Worm (Caenorhabditis elegans) whole organism, L4 larva: ENCODE data around the gene daf-5.
A peak's percentile ranks its signal among the peaks of the same experiment; 100 is the strongest.

Experiments used
- F44E2.7 ChIP-seq: fragments of 200-800 bp; sonication (Bioruptor generic); IDR thresholded peaks from 2 replicates; pipeline ENCODE4 v2.1.2; 2022; ENCODE audit warnings: missing genetic modification characterization, missing compliant biosample characterization
- T20F7.1 ChIP-seq: fragments of 200-800 bp; sonication (Bioruptor generic); optimal IDR thresholded peaks from 2 replicates; lab custom pipeline; 2018; ENCODE audit warnings: mild to moderate bottlenecking, missing genetic modification characterization, missing compliant biosample characterization
- Y105C5A.15 ChIP-seq: fragments of 200-800 bp; sonication (Bioruptor generic); IDR thresholded peaks from 2 replicates; pipeline ENCODE4 v1.3.6; 2022; ENCODE audit warnings: missing genetic modification characterization, missing compliant biosample characterization
- Y48G9A.11 ChIP-seq: fragments of 200-800 bp; sonication (Bioruptor generic); IDR thresholded peaks from 2 replicates; pipeline ENCODE4 v1.3.6; 2022; ENCODE audit warnings: missing genetic modification reagents, missing genetic modification characterization, missing compliant biosample characterization
- aha-1 ChIP-seq: fragments of 150-350 bp; peaks from one replicate; lab custom pipeline; 2014; ENCODE audit warnings: missing biosample characterization, missing genetic modification characterization
- attf-4 ChIP-seq: sonication (generic microtip); optimal IDR thresholded peaks from 3 replicates; lab custom pipeline; 2017; ENCODE audit warnings: missing biosample characterization, missing genetic modification characterization
- ceh-20 ChIP-seq: fragments of 200-800 bp; sonication (Bioruptor generic); IDR thresholded peaks from 2 replicates; pipeline ENCODE4 v1.3.6; 2022; ENCODE audit warnings: missing genetic modification reagents, missing genetic modification characterization, missing compliant biosample characterization
- ceh-28 ChIP-seq: fragments of 150-350 bp; optimal IDR thresholded peaks from 2 replicates; lab custom pipeline; 2014; ENCODE audit warnings: missing biosample characterization, missing genetic modification reagents, missing genetic modification characterization
- cey-2 ChIP-seq: sonication (generic microtip); optimal IDR thresholded peaks from 3 replicates; lab custom pipeline; 2017; ENCODE audit warnings: missing genetic modification characterization, mild to moderate bottlenecking, missing compliant biosample characterization, antibody characterized with exemption, borderline replicate concordance; ENCODE audit not compliant: insufficient read depth
- daf-12 ChIP-seq: fragments of 150-350 bp; optimal IDR thresholded peaks from 2 replicates; lab custom pipeline; 2014; ENCODE audit warnings: missing biosample characterization, missing genetic modification reagents, missing genetic modification characterization
- daf-16 ChIP-seq, 3 experiments: sonication (generic microtip); optimal IDR thresholded peaks; 2 replicates each; lab custom pipeline; 2016 to 2017; ENCODE audit warnings: missing genetic modification characterization in 3 of 3, missing genetic modification reagents in 3 of 3, mild to moderate bottlenecking in 2 of 3, missing compliant biosample characterization in 2 of 3, missing biosample characterization in 1 of 3, moderate library complexity in 1 of 3
- daf-8 ChIP-seq: fragments of 200-800 bp; sonication (Bioruptor generic); IDR thresholded peaks from 2 replicates; pipeline ENCODE4 v1.3.6; 2022; ENCODE audit warnings: missing genetic modification characterization, missing compliant biosample characterization
- dmd-6 ChIP-seq: fragments of 200-800 bp; sonication (Bioruptor generic); IDR thresholded peaks from 2 replicates; pipeline ENCODE4 v1.3.6; 2022; ENCODE audit warnings: missing genetic modification reagents, missing genetic modification characterization, missing compliant biosample characterization
- duxl-1 ChIP-seq: sonication (generic microtip); optimal IDR thresholded peaks from 2 replicates; lab custom pipeline; 2016; ENCODE audit warnings: mild to moderate bottlenecking, missing genetic modification characterization, moderate library complexity, missing compliant biosample characterization; ENCODE audit not compliant: poor library complexity
- dve-1 ChIP-seq: sonication (generic microtip); optimal IDR thresholded peaks from 2 replicates; lab custom pipeline; 2017; ENCODE audit warnings: antibody characterized with exemption, mild to moderate bottlenecking, missing genetic modification characterization, missing compliant biosample characterization; ENCODE audit not compliant: insufficient read depth
- egl-27 ChIP-seq: sonication (generic microtip); optimal IDR thresholded peaks from 3 replicates; lab custom pipeline; 2017; ENCODE audit warnings: missing biosample characterization, missing genetic modification reagents, missing genetic modification characterization
- lim-7 ChIP-seq: fragments of 200-800 bp; sonication (Bioruptor generic); IDR thresholded peaks from 2 replicates; pipeline ENCODE4 v1.3.6; 2022; ENCODE audit warnings: missing genetic modification characterization, missing compliant biosample characterization
- lin-1 ChIP-seq: fragments of 200-800 bp; sonication (Bioruptor generic); IDR thresholded peaks from 2 replicates; pipeline ENCODE4 v1.3.6; 2022; ENCODE audit warnings: missing genetic modification reagents, missing genetic modification characterization, missing compliant biosample characterization
- lin-13 ChIP-seq: fragments of 150-350 bp; optimal IDR thresholded peaks from 2 replicates; lab custom pipeline; 2014; ENCODE audit warnings: missing biosample characterization, missing genetic modification reagents, missing genetic modification characterization
- mdl-1 ChIP-seq, 2 experiments: fragments of 150-350 bp in 1 of 2; sonication (generic microtip) in 1 of 2; optimal IDR thresholded peaks; 2 replicates each; lab custom pipeline; 2014 to 2017; ENCODE audit warnings: missing biosample characterization in 2 of 2, missing genetic modification characterization in 2 of 2
- mes-2 ChIP-seq: sonication (generic microtip); optimal IDR thresholded peaks from 2 replicates; lab custom pipeline; 2016; ENCODE audit warnings: missing genotype, mild to moderate bottlenecking, missing genetic modification characterization, missing compliant biosample characterization; ENCODE audit not compliant: poor library complexity, severe bottlenecking
- nhr-111 ChIP-seq: fragments of 200-800 bp; sonication (Bioruptor generic); optimal IDR thresholded peaks from 2 replicates; lab custom pipeline; 2018; ENCODE audit warnings: mild to moderate bottlenecking, missing genetic modification characterization, missing compliant biosample characterization
- nhr-237 ChIP-seq: sonication (generic microtip); optimal IDR thresholded peaks from 2 replicates; lab custom pipeline; 2017; ENCODE audit warnings: missing biosample characterization, missing genetic modification characterization
- nhr-28 ChIP-seq: fragments of 150-350 bp; optimal IDR thresholded peaks from 2 replicates; lab custom pipeline; 2014; ENCODE audit warnings: missing biosample characterization, missing genetic modification characterization
- nhr-41 ChIP-seq: fragments of 200-800 bp; sonication (Bioruptor generic); IDR thresholded peaks from 2 replicates; pipeline ENCODE4 v1.3.6; 2022; ENCODE audit warnings: missing genetic modification reagents, missing genetic modification characterization, missing compliant biosample characterization
- nhr-48 ChIP-seq: sonication (generic microtip); optimal IDR thresholded peaks from 2 replicates; lab custom pipeline; 2016; ENCODE audit warnings: mild to moderate bottlenecking, missing genetic modification characterization, missing compliant biosample characterization
- nhr-77 ChIP-seq: fragments of 150-350 bp; optimal IDR thresholded peaks from 2 replicates; lab custom pipeline; 2014; ENCODE audit warnings: missing biosample characterization, missing genetic modification characterization
- pqm-1 ChIP-seq: sonication (generic microtip); optimal IDR thresholded peaks from 2 replicates; lab custom pipeline; 2017; ENCODE audit warnings: missing biosample characterization, missing genetic modification characterization
- set-16 ChIP-seq: fragments of 200-800 bp; sonication (Bioruptor generic); IDR thresholded peaks from 2 replicates; pipeline ENCODE4 v1.3.6; 2022; ENCODE audit warnings: missing genetic modification reagents, missing genetic modification characterization, missing compliant biosample characterization
- tag-97 ChIP-seq: fragments of 200-800 bp; sonication (Bioruptor generic); IDR thresholded peaks from 2 replicates; pipeline ENCODE4 v1.3.6; 2022; ENCODE audit warnings: missing genetic modification characterization, missing compliant biosample characterization
- unc-62 ChIP-seq, 3 experiments: fragments of 150-350 bp in 1 of 3; sonication (generic microtip); optimal IDR thresholded peaks in 2 of 3; peaks in 1 of 3; 1 replicate in 1 of 3; 2 replicates in 2 of 3; lab custom pipeline; 2014 to 2017; ENCODE audit warnings: missing biosample characterization in 3 of 3, missing genetic modification characterization in 3 of 3, missing genetic modification reagents in 3 of 3, missing genotype in 1 of 3
- zag-1 ChIP-seq: fragments of 150-350 bp; optimal IDR thresholded peaks from 2 replicates; lab custom pipeline; 2014; ENCODE audit warnings: missing biosample characterization, missing genetic modification characterization
- zfp-3 ChIP-seq: fragments of 200-800 bp; sonication (Bioruptor generic); conservative IDR thresholded peaks from 2 replicates; pipeline ENCODE4 v1.3.6; 2022; ENCODE audit warnings: missing genetic modification reagents, missing genetic modification characterization, missing compliant biosample characterization
- zip-2 ChIP-seq: fragments of 150-350 bp; optimal IDR thresholded peaks from 2 replicates; lab custom pipeline; 2014; ENCODE audit warnings: missing biosample characterization, missing genetic modification characterization

The daf-5 gene

ce11 chrII:14018192-14018591 is 33.9 kb downstream of the daf-5 start (continued):
- TF ChIP-seq lim-7 (GFP tag; lab: Robert Waterston, UW): 0 out of 2 replicates have a peak, but pooled peaks have one; percentile 28
- no peak for TF ChIP-seq ceh-28 (tag; lab: Kevin White, UChicago)
- no peak for TF ChIP-seq nhr-237 (tag; lab: Kevin White, UChicago)
- TF ChIP-seq lin-13 (GFP tag; lab: Kevin White, UChicago): peak; percentile 57
- TF ChIP-seq nhr-77 (tag; lab: Kevin White, UChicago): peak; percentile 70
- no peak for TF ChIP-seq attf-4 (tag; lab: Kevin White, UChicago)
- TF ChIP-seq dmd-6: peak; percentile 78
- no peak for TF ChIP-seq tag-97 (GFP tag; lab: Robert Waterston, UW)
- TF ChIP-seq mes-2 (tag; lab: Kevin White, UChicago): peak; percentile 73
- peak; percentile 40 for TF ChIP-seq pqm-1 (tag; lab: Kevin White, UChicago)
- no peak for TF ChIP-seq cey-2 (tag; lab: Kevin White, UChicago)
- no peak for TF ChIP-seq unc-62 (GFP tag; optimal IDR thresholded peaks at IDR 0.05 in 1 of 2; lab: Kevin White, UChicago)
- TF ChIP-seq unc-62 (tag; optimal IDR thresholded peaks at IDR 0.05; lab: Kevin White, UChicago): no peak
- TF ChIP-seq daf-8 (GFP tag; lab: Robert Waterston, UW): no peak
- peak; percentile 56 for TF ChIP-seq zip-2
- peak in 1 of 2 experiments; percentile 56 for TF ChIP-seq mdl-1 (tag; optimal IDR thresholded peaks at IDR 0.05; lab: Kevin White, UChicago)
- TF ChIP-seq daf-12 (tag; lab: Kevin White, UChicago): no peak
- TF ChIP-seq T20F7.1: no peak
- peak; percentile 53 for TF ChIP-seq set-16 (GFP tag; lab: Robert Waterston, UW)
- TF ChIP-seq Y48G9A.11 (GFP tag; lab: Robert Waterston, UW): peak; percentile 70
- TF ChIP-seq zfp-3: peak; percentile 64; the same call in 1 of the 2 replicates
- TF ChIP-seq egl-27 (tag; lab: Kevin White, UChicago): no peak
- TF ChIP-seq duxl-1: peak; percentile 84
- no peak for TF ChIP-seq nhr-41 (GFP tag; lab: Robert Waterston, UW)
- TF ChIP-seq ceh-20 (GFP tag; lab: Robert Waterston, UW): peak; percentile 70; the same call in 1 of the 2 replicates
- TF ChIP-seq lin-1 (GFP tag; lab: Robert Waterston, UW): peak; percentile 53; the same call in 1 of the 2 replicates
- peak; percentile 74 for TF ChIP-seq nhr-48 (tag; lab: Kevin White, UChicago)
- no peak for TF ChIP-seq zag-1 (tag; lab: Kevin White, UChicago)
- peak; percentile 28 for TF ChIP-seq nhr-28
- peak; percentile 19 for TF ChIP-seq nhr-111 (GFP tag; lab: Kevin White, UChicago)

- TF ChIP-seq daf-16 (GFP tag; optimal IDR thresholded peaks at IDR 0.05; lab: Kevin White, UChicago): no peak
- TF ChIP-seq daf-16 (tag; optimal IDR thresholded peaks at IDR 0.05; lab: Kevin White, UChicago): peak; percentile 18
- TF ChIP-seq Y105C5A.15: no peak
- TF ChIP-seq dve-1 (tag; lab: Kevin White, UChicago): peak; percentile 13
- TF ChIP-seq, all 104 proteins: peak for 2
Measured at ce11 chrII:14016865-14017264, 35.2 kb downstream of the daf-5 start, which contains the start of gene cyp-37A1. TSS of gene cyp-37A1 (minus strand) at chrII:14016965.

- 0 out of 2 replicates have a peak, but pooled peaks have one; percentile 29 for TF ChIP-seq F44E2.7 (GFP tag; lab: Robert Waterston, UW)
- peak; percentile 93 for TF ChIP-seq aha-1
- TF ChIP-seq dve-1 (tag; lab: Kevin White, UChicago): no peak
- TF ChIP-seq, all 104 proteins: peak for 2
Measured at ce11 chrII:14014637-14015036, 37.5 kb downstream of the daf-5 start.
